Fruit fly (Drosophila melanogaster): Measurements from ENCODE around the gene CG4884.

The CG4884 gene

dm6 chr3R:27988647-27989430 is 29.8 kb upstream of the CG4884 start (continued):
- TF ChIP-seq wek (GFP tag; optimal IDR thresholded peaks at IDR 0.05) (no peak), TFAM (GFP tag; optimal IDR thresholded peaks at IDR 0.05) (no peak), sc (optimal IDR thresholded peaks at IDR 0.05) (no peak), sc (GFP tag; optimal IDR thresholded peaks at IDR 0.05) (no peak), Myb (GFP tag; optimal IDR thresholded peaks at IDR 0.05) (peak; percentile 23), bowl (GFP tag; IDR thresholded peaks at IDR 0.05) (no peak), CG11085 (GFP tag; IDR thresholded peaks at IDR 0.05) (peak; percentile 55), Kr (GFP tag; optimal IDR thresholded peaks at IDR 0.05) (no peak), CG8765 (GFP tag; IDR thresholded peaks at IDR 0.05) (no peak), gt (GFP tag; IDR thresholded peaks at IDR 0.05) (no peak), CG11456 (GFP tag; IDR thresholded peaks at IDR 0.05) (0 out of 3 replicates have a peak, but pooled peaks have one; percentile 62), NC2β (GFP tag; optimal IDR thresholded peaks at IDR 0.05) (no peak), ranshi (GFP tag; IDR thresholded peaks at IDR 0.05) (peak; percentile 11; the same call in 1 of the 2 replicates), dm (GFP tag; optimal IDR thresholded peaks at IDR 0.05) (no peak), cas (GFP tag; IDR thresholded peaks at IDR 0.05) (no peak), CHES-1-like (GFP tag; optimal IDR thresholded peaks at IDR 0.05) (peak; percentile 35), Adf1 (GFP tag; IDR thresholded peaks at IDR 0.05) (no peak), Dip3 (GFP tag; optimal IDR thresholded peaks at IDR 0.05) (peak; percentile 20), CG16813 (GFP tag; IDR thresholded peaks at IDR 0.05; ENCODE audit: partially characterized antibody) (no peak), az2 (GFP tag; optimal IDR thresholded peaks at IDR 0.05) (peak; percentile 14), MBD-R2 (GFP tag; IDR thresholded peaks at IDR 0.05) (no peak), CG4360 (GFP tag; IDR thresholded peaks at IDR 0.05) (no peak), bsh (GFP tag; optimal IDR thresholded peaks at IDR 0.05) (peak in 1 of 2 experiments; percentile 35), CG17361 (GFP tag; IDR thresholded peaks at IDR 0.05) (peak; percentile 82), Ada2b (GFP tag; IDR thresholded peaks at IDR 0.05) (no peak; the same call in 1 of the 2 replicates), fd3F (GFP tag; optimal IDR thresholded peaks at IDR 0.05) (peak; percentile 19), CG1647 (GFP tag; optimal IDR thresholded peaks at IDR 0.05) (no peak), tgo (GFP tag; IDR thresholded peaks at IDR 0.05) (peak; percentile 62), crol (GFP tag; IDR thresholded peaks at IDR 0.05) (peak; percentile 85), HLHmδ (GFP tag; optimal IDR thresholded peaks at IDR 0.05) (no peak), usp (GFP tag; optimal IDR thresholded peaks at IDR 0.05) (no peak), knrl (GFP tag; IDR thresholded peaks at IDR 0.05; ENCODE audit: partially characterized antibody) (no peak), run (tag; optimal IDR thresholded peaks at IDR 0.05) (no peak), ewg (GFP tag; optimal IDR thresholded peaks at IDR 0.05) (peak; percentile 26), CG6254 (GFP tag; optimal IDR thresholded peaks at IDR 0.05) (no peak), CG10267 (tag; optimal IDR thresholded peaks at IDR 0.05) (peak; percentile 15), fd64A (GFP tag; optimal IDR thresholded peaks at IDR 0.05) (no peak), CG17829 (tag; optimal IDR thresholded peaks at IDR 0.05) (no peak), oc (tag; optimal IDR thresholded peaks at IDR 0.05) (no peak), kah (GFP tag; optimal IDR thresholded peaks at IDR 0.05) (no peak), CG31388 (GFP tag; optimal IDR thresholded peaks at IDR 0.05) (no peak), CG18262 (tag; optimal IDR thresholded peaks at IDR 0.05) (peak; percentile 58), H15 (GFP tag; IDR thresholded peaks at IDR 0.05) (peak; percentile 53; the same call in 2 of the 3 replicates), CG4328 (GFP tag; optimal IDR thresholded peaks at IDR 0.05) (no peak), pzg (GFP tag; optimal IDR thresholded peaks at IDR 0.05) (no peak), bcd (GFP tag; optimal IDR thresholded peaks at IDR 0.05) (peak; percentile 44), CG7928 (GFP tag; optimal IDR thresholded peaks at IDR 0.05) (no peak), CG9932 (GFP tag; IDR thresholded peaks at IDR 0.05) (peak; percentile 69), CG42726 (GFP tag; IDR thresholded peaks at IDR 0.05; ENCODE audit: partially characterized antibody) (no peak), Lpt (GFP tag; optimal IDR thresholded peaks at IDR 0.05) (no peak), hth (optimal IDR thresholded peaks at IDR 0.05) (no peak)
